Worm (Caenorhabditis elegans) whole organism, L1 larva: Measurements from ENCODE around the gene srg-39.

Experiments used
- blmp-1 ChIP-seq: fragments of 150-350 bp; optimal IDR thresholded peaks from 2 replicates; lab custom pipeline; 2014; ENCODE audit warnings: missing biosample characterization, missing genetic modification characterization
- ceh-82 ChIP-seq, 3 experiments: fragments of 150-350 bp in 1 of 3; sonication (generic microtip) in 2 of 3; optimal IDR thresholded peaks; 2 replicates each; lab custom pipeline; 2014 to 2017; ENCODE audit warnings: missing biosample characterization in 3 of 3, missing genetic modification characterization in 3 of 3
- ces-1 ChIP-seq: fragments of 150-350 bp; optimal IDR thresholded peaks from 2 replicates; lab custom pipeline; 2014; ENCODE audit warnings: missing biosample characterization, missing genetic modification reagents, missing genetic modification characterization
- dpl-1 ChIP-seq, 3 experiments: fragments of 150-350 bp in 2 of 3; sonication (generic microtip) in 1 of 3; optimal IDR thresholded peaks; 2 replicates each; lab custom pipeline; 2014 to 2017; ENCODE audit warnings: missing biosample characterization in 3 of 3, missing genetic modification characterization in 3 of 3, missing genetic modification reagents in 3 of 3
- lin-39 ChIP-seq: fragments of 150-350 bp; optimal IDR thresholded peaks from 2 replicates; lab custom pipeline; 2014; ENCODE audit warnings: missing biosample characterization, missing genetic modification reagents, missing genetic modification characterization
- nhr-12 ChIP-seq: sonication (generic microtip); optimal IDR thresholded peaks from 2 replicates; lab custom pipeline; 2017; ENCODE audit warnings: missing biosample characterization, missing genetic modification characterization
- nhr-19 ChIP-seq: fragments of 200-800 bp; sonication (Bioruptor generic); conservative IDR thresholded peaks from 2 replicates; pipeline ENCODE4 v1.3.6; 2022; ENCODE audit warnings: missing genetic modification characterization, missing compliant biosample characterization
- ztf-11 ChIP-seq, 2 experiments: sonication (generic microtip); optimal IDR thresholded peaks; 2 replicates each; lab custom pipeline; 2016 to 2017; ENCODE audit warnings: missing genetic modification characterization in 2 of 2, missing biosample characterization in 1 of 2, missing compliant biosample characterization in 1 of 2

DNA sequence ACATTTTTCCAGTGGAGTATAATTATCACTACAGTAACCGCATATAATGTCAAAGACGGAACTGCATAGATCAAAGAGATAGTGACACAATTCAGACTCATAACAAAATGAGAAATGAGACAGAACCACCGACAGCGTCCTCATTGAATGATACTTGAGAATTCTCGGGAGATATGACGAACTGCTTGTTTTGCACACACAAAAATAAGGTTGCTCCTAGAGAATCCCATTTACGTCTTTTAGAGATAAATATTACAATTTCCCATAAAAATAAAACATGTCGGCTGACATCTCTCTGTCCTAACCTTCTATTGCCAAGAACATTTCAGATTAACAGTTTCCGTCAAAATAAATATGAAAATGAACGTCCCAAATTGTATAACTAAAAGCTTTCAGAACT lies 3.3 kb upstream of the srg-39 start, which contains the start of gene srg-38:
- no peak for TF ChIP-seq ztf-11 (tag; optimal IDR thresholded peaks at IDR 0.05; lab: Kevin White, UChicago)
- TF ChIP-seq ces-1 (GFP tag; lab: Kevin White, UChicago) = no peak
- TF ChIP-seq dpl-1 (GFP tag; optimal IDR thresholded peaks at IDR 0.05; lab: Kevin White, UChicago) = no peak
- TF ChIP-seq nhr-12 (tag; lab: Kevin White, UChicago) = no peak
- no peak for TF ChIP-seq blmp-1 (tag; lab: Kevin White, UChicago)
- TF ChIP-seq lin-39 (tag; lab: Kevin White, UChicago) = no peak
- no peak for TF ChIP-seq ceh-82 (tag; optimal IDR thresholded peaks at IDR 0.05; lab: Kevin White, UChicago)
- no peak for TF ChIP-seq nhr-19 (GFP tag; lab: Robert Waterston, UW)
